Fruit fly (Drosophila melanogaster) ovary, adult (tissue): Measurements from ENCODE around the gene NijB.

Experiments used
- CG17801 ChIP-seq: fragments of 200-800 bp; optimal IDR thresholded peaks from 2 replicates; lab custom pipeline; 2019; ENCODE audit warnings: missing biosample characterization, mild to moderate bottlenecking, missing genetic modification characterization, moderate library complexity; ENCODE audit not compliant: partially characterized antibody

NijB gene

dm6 chr3L:18891986-18892385 is at the start of gene NijB:
Gene NijB, plus strand, starts transcription at chr3L:18892383.
- TF ChIP-seq CG17801 (GFP tag; lab: Kevin White, UChicago) = no peak

dm6 chr3L:18845833-18846232 is 46.4 kb upstream of the NijB start:
- TF ChIP-seq CG17801 (GFP tag; lab: Kevin White, UChicago) = no peak

DNA sequence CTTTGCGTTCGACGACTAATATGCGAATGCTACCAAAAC is 46.1 kb upstream of the NijB start, which contains the start of gene Indy:
Gene Indy (minus strand): TSS at position 35 of the 39 bp plus-strand sequence.
- no peak for TF ChIP-seq CG17801 (GFP tag; lab: Kevin White, UChicago)

dm6 chr3L:18846272-18846741 is 45.9 kb upstream of the NijB start:
- no peak for TF ChIP-seq CG17801 (GFP tag; lab: Kevin White, UChicago)

dm6 chr3L:18848436-18848835 is 43.7 kb upstream of the NijB start:
- peak; percentile 36 for TF ChIP-seq CG17801 (GFP tag; lab: Kevin White, UChicago)

dm6 chr3L:18852223-18852622 is 40.0 kb upstream of the NijB start:
- TF ChIP-seq CG17801 (GFP tag; lab: Kevin White, UChicago) = no peak

DNA sequence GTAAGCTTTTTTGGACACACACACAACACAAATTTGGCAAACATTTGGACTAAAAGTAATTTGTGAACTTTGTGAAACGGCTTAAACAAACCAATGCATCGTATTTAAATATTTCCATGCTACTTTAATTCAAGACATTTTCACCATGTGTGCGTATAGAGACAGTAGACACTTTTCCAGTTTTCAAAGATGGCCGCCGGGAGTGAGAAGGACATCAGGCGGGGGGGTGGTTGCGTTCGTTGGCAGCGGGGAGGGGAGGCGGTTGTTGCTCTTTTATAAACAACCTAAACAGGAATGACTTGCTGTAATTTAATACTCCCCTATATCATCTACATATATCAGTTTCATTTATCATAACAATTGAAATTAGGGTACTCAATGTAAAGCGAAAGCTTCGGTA is 38.7 kb upstream of the NijB start:
- no peak for TF ChIP-seq CG17801 (GFP tag; lab: Kevin White, UChicago)

- TF ChIP-seq CG17801 (GFP tag; lab: Kevin White, UChicago) = no peak
Observed at dm6 chr3L:18854412-18854811, 37.8 kb upstream of the NijB start.

- TF ChIP-seq CG17801 (GFP tag; lab: Kevin White, UChicago) = no peak
Observed at dm6 chr3L:18860467-18860866, 31.7 kb upstream of the NijB start.

DNA sequence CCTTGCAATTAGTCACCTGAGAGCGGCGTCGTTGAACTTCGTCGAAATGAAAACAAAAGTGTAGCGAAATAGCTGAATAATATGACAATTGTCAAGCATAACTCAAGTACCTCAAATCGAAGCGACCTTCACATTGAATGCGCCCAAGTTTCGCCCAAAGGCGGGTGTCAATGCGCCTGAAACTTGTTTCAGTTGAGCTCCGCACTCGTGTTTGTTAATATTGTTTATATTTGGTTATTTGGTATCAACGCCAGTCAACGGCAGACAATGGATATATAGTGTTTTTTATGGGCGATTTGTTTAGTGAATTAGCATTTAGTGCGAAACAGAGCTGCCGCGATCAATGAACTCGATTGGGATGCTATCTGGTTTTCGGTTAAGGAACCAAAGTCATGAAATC is 30.3 kb upstream of the NijB start:
- no peak for TF ChIP-seq CG17801 (GFP tag; lab: Kevin White, UChicago)

DNA sequence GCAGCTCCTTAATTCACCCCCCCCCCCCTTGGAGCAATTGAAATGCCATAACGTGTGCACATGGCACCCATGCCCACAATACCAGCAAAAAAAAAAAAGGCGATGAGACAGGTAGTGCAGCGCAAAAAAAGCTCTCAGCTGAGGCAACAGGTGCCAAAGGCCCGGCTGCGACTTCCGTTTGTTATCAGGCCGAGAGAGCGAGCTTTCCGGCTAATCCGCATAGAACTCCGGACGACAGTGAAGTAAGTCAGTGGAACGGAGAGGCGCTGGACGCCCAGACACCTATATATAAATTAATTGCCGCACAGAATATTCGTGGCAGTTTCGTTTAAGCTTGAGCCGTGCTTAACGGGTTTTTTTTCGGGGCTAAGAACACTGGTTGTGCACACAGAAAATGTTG is 28.9 kb upstream of the NijB start, which contains the start of gene CG6865:
Gene CG6865 (plus strand): TSS at position 321 of the 400 bp plus-strand sequence.
- TF ChIP-seq CG17801 (GFP tag; lab: Kevin White, UChicago) = no peak

DNA sequence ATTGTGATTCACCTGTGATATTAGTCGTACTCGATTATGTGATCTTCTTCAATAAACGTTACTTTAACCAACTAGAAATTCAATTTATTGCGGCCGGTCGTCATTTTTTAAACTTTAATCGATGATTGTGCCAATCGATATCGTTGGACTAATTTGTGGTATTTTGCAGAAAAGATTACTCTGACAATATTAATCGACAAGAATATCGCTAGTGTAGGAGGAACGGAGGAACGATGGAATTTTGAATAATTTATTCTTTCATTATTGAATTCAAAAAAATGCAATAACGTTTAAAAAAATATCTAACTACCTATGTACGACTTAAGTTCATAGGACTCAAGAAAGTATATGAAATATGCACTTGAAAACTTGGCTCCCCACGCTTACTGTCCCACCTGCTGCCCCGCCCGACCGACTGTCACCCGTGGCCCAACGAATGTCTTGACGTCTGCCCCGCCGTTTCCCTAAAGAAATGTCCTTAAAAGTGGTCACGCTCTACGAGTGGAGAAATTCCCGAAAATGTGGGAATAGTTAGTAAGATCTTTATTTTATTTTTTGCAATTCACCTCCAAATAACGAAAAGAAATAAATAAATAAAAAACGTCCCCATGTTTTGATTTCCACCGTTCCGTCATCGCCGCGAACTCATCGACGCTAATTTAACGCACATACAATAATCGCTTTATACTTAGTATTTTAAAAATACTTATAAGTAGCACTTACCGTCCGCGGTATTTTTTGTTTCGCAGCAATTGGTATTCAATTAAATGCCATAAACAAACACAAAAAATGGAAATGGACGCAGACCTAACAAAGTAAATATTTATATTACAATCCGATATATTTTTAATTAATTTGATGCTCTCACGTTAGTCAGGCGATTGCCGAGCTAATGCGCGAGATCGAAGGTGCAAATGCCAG is 26.5 kb upstream of the NijB start, which contains the start of gene CG14074:
Gene CG14074 (plus strand): TSS at position 779 of the 921 bp plus-strand sequence.
- no peak for TF ChIP-seq CG17801 (GFP tag; lab: Kevin White, UChicago)

- TF ChIP-seq CG17801 (GFP tag; lab: Kevin White, UChicago) = peak; percentile 85
Observed at dm6 chr3L:18867521-18867920, 24.7 kb upstream of the NijB start, which contains the start of gene Dysb. Gene Dysb, plus strand, starts transcription at chr3L:18867771.

- TF ChIP-seq CG17801 (GFP tag; lab: Kevin White, UChicago) = peak; percentile 23
Observed at dm6 chr3L:18869035-18869826, 23.0 kb upstream of the NijB start, which contains the start of gene Grx1. Gene Grx1, plus strand, starts transcription at chr3L:18869230.

DNA sequence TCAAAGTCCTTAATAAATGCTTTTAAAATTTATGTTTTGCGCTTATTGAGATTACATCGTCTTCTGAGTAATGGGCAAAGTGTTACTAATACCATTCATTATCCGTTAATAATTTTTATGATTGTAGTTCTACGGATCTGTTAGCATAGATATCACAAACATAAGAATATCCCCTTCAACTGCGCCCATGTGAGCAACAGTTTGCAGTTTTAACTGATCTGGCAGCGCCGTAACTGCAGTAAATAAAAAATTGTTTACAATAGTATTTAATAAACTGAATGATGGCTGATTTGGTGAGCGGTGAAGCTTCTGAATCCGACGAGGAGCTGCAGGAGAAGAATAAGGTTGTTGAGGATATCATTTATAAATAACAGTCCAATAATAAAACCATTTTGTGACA is 22.2 kb upstream of the NijB start, which contains the start of gene Blos3:
Gene Blos3 (plus strand): TSS at position 198 of the 400 bp plus-strand sequence.
- TF ChIP-seq CG17801 (GFP tag; lab: Kevin White, UChicago) = peak; percentile 22
